Fruit fly (Drosophila melanogaster): Measurements from ENCODE around the gene noc.

The noc gene

DNA sequence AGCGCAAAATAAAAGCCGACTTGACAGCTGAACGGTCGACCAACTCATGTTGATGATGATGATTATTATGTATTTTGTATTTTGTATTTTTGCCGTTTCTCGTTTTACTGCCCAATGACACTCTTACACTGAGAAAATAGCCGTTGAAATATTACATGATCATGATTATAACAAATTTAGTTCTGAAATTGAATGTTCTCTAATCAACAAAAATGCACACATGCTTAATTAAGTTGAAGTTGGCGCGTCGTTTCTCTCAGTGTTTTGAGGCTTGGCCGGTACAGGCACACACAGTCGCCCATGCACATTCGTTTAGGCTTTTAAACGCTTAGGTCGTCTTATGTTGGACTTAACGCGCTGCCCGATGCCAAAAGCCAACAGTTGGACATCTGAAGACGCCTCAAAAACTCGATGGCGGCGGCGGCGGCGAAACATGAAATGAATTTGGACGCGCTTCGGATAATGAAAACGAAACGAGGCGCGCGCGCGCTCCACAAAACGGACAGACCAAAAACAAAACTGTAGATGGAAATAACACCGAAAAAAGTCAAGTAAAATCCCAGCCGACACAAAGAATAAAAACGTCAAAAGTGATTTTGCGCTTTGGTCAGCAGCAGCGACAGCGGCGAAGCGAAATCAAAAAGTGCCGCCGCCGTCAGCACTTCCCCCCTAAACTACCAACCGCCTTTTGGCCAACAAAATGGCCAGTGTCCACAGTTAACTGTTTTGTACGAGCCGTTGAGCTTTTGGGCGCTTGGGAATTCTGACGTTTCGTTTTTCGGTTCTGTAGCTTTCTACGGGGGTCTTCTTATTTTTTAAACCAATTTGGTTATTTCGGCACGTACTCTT is 12.1 kb downstream of the noc start (continued):
- peak; percentile 91 for TF ChIP-seq PHDP (tag; optimal IDR thresholded peaks at IDR 0.05)
- TF ChIP-seq Xbp1 (GFP tag; optimal IDR thresholded peaks at IDR 0.05) = peak; percentile 93
- peak; percentile 69 for TF ChIP-seq CG4328 (GFP tag; optimal IDR thresholded peaks at IDR 0.05)
- TF ChIP-seq CG7271 (tag; optimal IDR thresholded peaks at IDR 0.05) = peak; percentile 52
- TF ChIP-seq Hmx (GFP tag; optimal IDR thresholded peaks at IDR 0.05) = peak; percentile 42
- TF ChIP-seq grau (tag; optimal IDR thresholded peaks at IDR 0.05) = peak; percentile 88
- peak; percentile 77 for TF ChIP-seq CG3163 (GFP tag; optimal IDR thresholded peaks at IDR 0.05)
- TF ChIP-seq sob (GFP tag; IDR thresholded peaks at IDR 0.05) = peak; percentile 91
- TF ChIP-seq Mad (GFP tag; optimal IDR thresholded peaks at IDR 0.05) = peak; percentile 88
- TF ChIP-seq tx (GFP tag; optimal IDR thresholded peaks at IDR 0.05) = peak; percentile 86
- TF ChIP-seq Deaf1 (tag; optimal IDR thresholded peaks at IDR 0.05) = peak; percentile 69
- no peak for TF ChIP-seq Hr39 (optimal IDR thresholded peaks at IDR 0.05)
- TF ChIP-seq lbe (GFP tag; optimal IDR thresholded peaks at IDR 0.05) = peak; percentile 60
- TF ChIP-seq dmrt99B (tag; optimal IDR thresholded peaks at IDR 0.05) = peak; percentile 97
- TF ChIP-seq HmgD (GFP tag; optimal IDR thresholded peaks at IDR 0.05) = peak; percentile 60
- TF ChIP-seq Taf1 (GFP tag; IDR thresholded peaks at IDR 0.05) = peak; percentile 81; the same call in 1 of the 2 replicates
- TF ChIP-seq Ets65A (GFP tag) = peak; percentile 98
- TF ChIP-seq CG10462 (GFP tag; optimal IDR thresholded peaks at IDR 0.05) = peak; percentile 80
- TF ChIP-seq disco-r (GFP tag; optimal IDR thresholded peaks at IDR 0.05) = peak; percentile 85
- peak; percentile 80 for TF ChIP-seq CG6854 (GFP tag; optimal IDR thresholded peaks at IDR 0.05)
- TF ChIP-seq ewg (GFP tag; optimal IDR thresholded peaks at IDR 0.05) = peak; percentile 85
- TF ChIP-seq CG8359 (GFP tag; optimal IDR thresholded peaks at IDR 0.05; ENCODE audit: borderline replicate concordance) = peak; percentile 60
- TF ChIP-seq CG6813 (GFP tag; optimal IDR thresholded peaks at IDR 0.05) = peak; percentile 85
- peak; percentile 92 for TF ChIP-seq CG12659 (GFP tag; optimal IDR thresholded peaks at IDR 0.05)
- peak; percentile 74 for TF ChIP-seq Spps (tag; optimal IDR thresholded peaks at IDR 0.05)

DNA sequence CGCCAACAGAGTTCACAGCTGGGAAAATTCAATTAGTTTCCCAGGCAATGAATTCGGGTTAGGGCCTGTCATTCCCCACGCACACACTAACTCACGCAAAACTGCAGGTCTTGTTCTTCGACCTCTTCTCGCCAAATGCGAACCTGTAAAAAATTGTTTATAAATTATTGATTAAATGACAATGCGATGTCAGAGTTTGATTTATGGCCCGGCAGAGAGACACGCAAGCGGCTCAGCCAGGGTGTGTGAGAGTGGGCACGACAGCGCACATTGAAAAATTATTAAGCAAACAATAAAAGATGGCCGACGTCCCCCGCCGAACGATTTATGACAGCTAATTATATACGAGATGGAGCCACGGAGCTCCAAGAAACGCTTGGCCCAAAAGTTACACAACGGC is 12.9 kb downstream of the noc start:
- TF ChIP-seq NfI (GFP tag; optimal IDR thresholded peaks at IDR 0.05) (no peak), tup (GFP tag; optimal IDR thresholded peaks at IDR 0.05) (no peak), Chrac-16 (GFP tag; optimal IDR thresholded peaks at IDR 0.05) (no peak), Bteb2 (GFP tag; optimal IDR thresholded peaks at IDR 0.05) (no peak), CG13296 (GFP tag; optimal IDR thresholded peaks at IDR 0.05) (no peak), Pdp1 (GFP tag; optimal IDR thresholded peaks at IDR 0.05) (peak in 1 of 2 experiments; percentile 68), shn (GFP tag; optimal IDR thresholded peaks at IDR 0.05) (no peak), CG14014 (GFP tag; IDR thresholded peaks at IDR 0.05) (0 out of 2 replicates have a peak, but pooled peaks have one; percentile 24), ci (GFP tag; IDR thresholded peaks at IDR 0.05) (0 out of 3 replicates have a peak, but pooled peaks have one; percentile 15), org-1 (GFP tag; optimal IDR thresholded peaks at IDR 0.05) (no peak), CG3838 (GFP tag; optimal IDR thresholded peaks at IDR 0.05) (no peak), insv (GFP tag; optimal IDR thresholded peaks at IDR 0.05) (no peak), CG7928 (GFP tag; optimal IDR thresholded peaks at IDR 0.05) (no peak), Med (GFP tag) (peak; percentile 54), Meics (GFP tag; optimal IDR thresholded peaks at IDR 0.05) (no peak), nerfin-1 (tag; optimal IDR thresholded peaks at IDR 0.05) (no peak), onecut (GFP tag; IDR thresholded peaks at IDR 0.05) (peak; percentile 32; the same call in 1 of the 2 replicates), CG14667 (GFP tag; IDR thresholded peaks at IDR 0.05) (no peak), pan (optimal IDR thresholded peaks at IDR 0.05) (no peak), pan (GFP tag; optimal IDR thresholded peaks at IDR 0.05 in 1 of 2, IDR thresholded peaks at IDR 0.05 in 1 of 2) (peak in 1 of 2 experiments; percentile 14), CG11695 (GFP tag; IDR thresholded peaks at IDR 0.05) (no peak), CG8281 (tag; optimal IDR thresholded peaks at IDR 0.05) (peak; percentile 51)

Data from whole organism, embryonic.